Worm (Caenorhabditis elegans) whole organism, L2 larva: ENCODE results near the gene tald-1.

ENCODE experiments used
- C34F6.9 ChIP-seq: fragments of 150-350 bp; optimal IDR thresholded peaks from 2 replicates; lab custom pipeline; 2014; ENCODE audit warnings: missing biosample characterization, missing genetic modification characterization
- F13H6.1 ChIP-seq: sonication (generic microtip); optimal IDR thresholded peaks from 2 replicates; lab custom pipeline; 2016; ENCODE audit warnings: missing genetic modification characterization, missing compliant biosample characterization
- Y55F3AM.14 ChIP-seq: fragments of 200-800 bp; sonication (Bioruptor generic); optimal IDR thresholded peaks from 2 replicates; lab custom pipeline; 2018; ENCODE audit warnings: mild to moderate bottlenecking, missing genetic modification characterization, missing compliant biosample characterization
- ZK546.5 ChIP-seq: sonication (generic microtip); optimal IDR thresholded peaks from 2 replicates; lab custom pipeline; 2017; ENCODE audit warnings: missing biosample characterization, missing genetic modification characterization
- alr-1 ChIP-seq: fragments of 150-350 bp; optimal IDR thresholded peaks from 2 replicates; lab custom pipeline; 2014; ENCODE audit warnings: missing biosample characterization, missing genetic modification characterization
- aly-2 ChIP-seq: fragments of 150-350 bp; optimal IDR thresholded peaks from 2 replicates; lab custom pipeline; 2014; ENCODE audit warnings: missing biosample characterization, missing genetic modification characterization
- ama-1 ChIP-seq: fragments of 150-350 bp; optimal IDR thresholded peaks from 2 replicates; lab custom pipeline; 2018; ENCODE audit warnings: inconsistent platforms
- blmp-1 ChIP-seq: sonication (generic microtip); optimal IDR thresholded peaks from 2 replicates; lab custom pipeline; 2017; ENCODE audit warnings: missing genetic modification characterization, mild to moderate bottlenecking, missing compliant biosample characterization, antibody characterized with exemption, moderate library complexity; ENCODE audit not compliant: insufficient read depth
- ceh-16 ChIP-seq: fragments of 150-350 bp; optimal IDR thresholded peaks from 2 replicates; lab custom pipeline; 2014; ENCODE audit warnings: missing biosample characterization, missing genetic modification characterization
- crh-2 ChIP-seq: sonication (generic microtip); optimal IDR thresholded peaks from 2 replicates; lab custom pipeline; 2017; ENCODE audit warnings: missing biosample characterization, missing genetic modification characterization
- egl-27 ChIP-seq: sonication (generic microtip); optimal IDR thresholded peaks from 3 replicates; lab custom pipeline; 2017; ENCODE audit warnings: missing biosample characterization, missing genetic modification reagents, missing genetic modification characterization
- elt-1 ChIP-seq: fragments of 150-350 bp; optimal IDR thresholded peaks from 2 replicates; lab custom pipeline; 2014; ENCODE audit warnings: missing biosample characterization, missing genetic modification characterization
- fos-1 ChIP-seq: fragments of 150-350 bp; optimal IDR thresholded peaks from 2 replicates; lab custom pipeline; 2014; ENCODE audit warnings: missing biosample characterization, missing genetic modification characterization
- gmeb-1 ChIP-seq: fragments of 150-350 bp; optimal IDR thresholded peaks from 2 replicates; lab custom pipeline; 2014; ENCODE audit warnings: missing biosample characterization, missing genetic modification characterization
- lin-11 ChIP-seq: fragments of 150-350 bp; sonication (generic microtip); optimal IDR thresholded peaks from 2 replicates; lab custom pipeline; 2014; ENCODE audit warnings: missing biosample characterization, missing genetic modification characterization, inconsistent platforms, mixed read lengths
- lin-13 ChIP-seq: fragments of 150-350 bp; optimal IDR thresholded peaks from 2 replicates; lab custom pipeline; 2014; ENCODE audit warnings: missing biosample characterization, missing genetic modification reagents, missing genetic modification characterization
- lin-39 ChIP-seq: fragments of 150-350 bp; optimal IDR thresholded peaks from 2 replicates; lab custom pipeline; 2014; ENCODE audit warnings: missing biosample characterization, missing genetic modification reagents, missing genetic modification characterization
- lsy-2 ChIP-seq, 2 experiments: fragments of 150-350 bp in 1 of 2; sonication (generic microtip) in 1 of 2; optimal IDR thresholded peaks; 2 replicates each; lab custom pipeline; 2014 to 2017; ENCODE audit warnings: missing biosample characterization in 2 of 2, missing genetic modification characterization in 2 of 2
- mab-5 ChIP-seq: fragments of 150-350 bp; optimal IDR thresholded peaks from 2 replicates; lab custom pipeline; 2014; ENCODE audit warnings: missing biosample characterization, missing genetic modification characterization
- mdl-1 ChIP-seq, 2 experiments: fragments of 150-350 bp in 1 of 2; sonication (generic microtip) in 1 of 2; optimal IDR thresholded peaks; 2 replicates each; lab custom pipeline; 2017; ENCODE audit warnings: missing biosample characterization in 2 of 2, missing genetic modification characterization in 2 of 2
- nhr-11 ChIP-seq: fragments of 150-350 bp; optimal IDR thresholded peaks from 2 replicates; lab custom pipeline; 2014; ENCODE audit warnings: missing biosample characterization, missing genetic modification characterization
- nhr-12 ChIP-seq: fragments of 150-350 bp; optimal IDR thresholded peaks from 2 replicates; lab custom pipeline; 2014; ENCODE audit warnings: missing biosample characterization, missing genetic modification characterization
- nhr-21 ChIP-seq: fragments of 150-350 bp; optimal IDR thresholded peaks from 2 replicates; lab custom pipeline; 2014; ENCODE audit warnings: missing biosample characterization, missing genetic modification characterization
- nhr-23 ChIP-seq: fragments of 150-350 bp; optimal IDR thresholded peaks from 2 replicates; lab custom pipeline; 2014; ENCODE audit warnings: missing biosample characterization, missing genetic modification reagents, missing genetic modification characterization
- nhr-237 ChIP-seq: fragments of 150-350 bp; optimal IDR thresholded peaks from 2 replicates; lab custom pipeline; 2014; ENCODE audit warnings: missing biosample characterization, missing genetic modification characterization
- nhr-25 ChIP-seq: fragments of 150-350 bp; sonication (generic microtip); optimal IDR thresholded peaks from 3 replicates; lab custom pipeline; 2014; ENCODE audit warnings: missing biosample characterization, missing genetic modification characterization
- peb-1 ChIP-seq: fragments of 150-350 bp; optimal IDR thresholded peaks from 2 replicates; lab custom pipeline; 2014; ENCODE audit warnings: missing biosample characterization, missing genetic modification characterization
- sem-4 ChIP-seq: fragments of 150-350 bp; optimal IDR thresholded peaks from 2 replicates; lab custom pipeline; 2014; ENCODE audit warnings: missing biosample characterization, missing genetic modification reagents, missing genetic modification characterization
- sma-3 ChIP-seq: sonication (generic microtip); optimal IDR thresholded peaks from 2 replicates; lab custom pipeline; 2016; ENCODE audit warnings: missing genetic modification reagents, missing genetic modification characterization, missing compliant biosample characterization
- sma-9 ChIP-seq, 2 experiments: fragments of 150-350 bp in 1 of 2; sonication (generic microtip) in 1 of 2; optimal IDR thresholded peaks; 2 replicates each; lab custom pipeline; 2014 to 2016; ENCODE audit warnings: missing genetic modification characterization in 2 of 2, mild to moderate bottlenecking in 1 of 2, missing biosample characterization in 1 of 2, missing compliant biosample characterization in 1 of 2, missing genetic modification reagents in 1 of 2, moderate library complexity in 1 of 2
- snpc-4 ChIP-seq: fragments of 150-350 bp; optimal IDR thresholded peaks from 2 replicates; lab custom pipeline; 2014; ENCODE audit warnings: missing biosample characterization, missing genetic modification characterization
- unc-39 ChIP-seq: fragments of 150-350 bp; optimal IDR thresholded peaks from 2 replicates; lab custom pipeline; 2014; ENCODE audit warnings: missing biosample characterization, missing genetic modification characterization
- unc-55 ChIP-seq: fragments of 150-350 bp; sonication (generic microtip); optimal IDR thresholded peaks from 3 replicates; lab custom pipeline; 2014; ENCODE audit warnings: missing biosample characterization, missing genetic modification reagents, missing genetic modification characterization
- unc-62 ChIP-seq: fragments of 150-350 bp; optimal IDR thresholded peaks from 2 replicates; lab custom pipeline; 2014; ENCODE audit warnings: missing biosample characterization, missing genetic modification reagents, missing genetic modification characterization
- zag-1 ChIP-seq: fragments of 150-350 bp; optimal IDR thresholded peaks from 2 replicates; lab custom pipeline; 2014; ENCODE audit warnings: missing biosample characterization, missing genetic modification characterization

Gene tald-1

ce11 chrIV:4393488-4393887 is 7.0 kb downstream of the tald-1 start:
- no peak for TF ChIP-seq egl-27
- TF ChIP-seq nhr-11: no peak
- TF ChIP-seq sem-4: no peak
- no peak for TF ChIP-seq lin-39 (tag; lab: Kevin White, UChicago)
- no peak for TF ChIP-seq lin-13
- no peak for TF ChIP-seq lin-11 (tag; lab: Kevin White, UChicago)
- no peak for TF ChIP-seq mab-5 (tag; lab: Kevin White, UChicago)
- TF ChIP-seq elt-1 (tag; lab: Kevin White, UChicago): no peak
- TF ChIP-seq alr-1 (tag; lab: Kevin White, UChicago): no peak
- no peak for TF ChIP-seq gmeb-1 (tag; lab: Kevin White, UChicago)
- TF ChIP-seq, all 48 proteins: peak for 0

ce11 chrIV:4393942-4394460 is 7.5 kb downstream of the tald-1 start, which contains the start of gene ell-1:
Gene ell-1, plus strand, starts transcription at chrIV:4394410.
- TF ChIP-seq sma-9 (GFP tag; optimal IDR thresholded peaks at IDR 0.05; lab: Kevin White, UChicago) (no peak), sma-9 (tag; optimal IDR thresholded peaks at IDR 0.05; lab: Kevin White, UChicago) (no peak), peb-1 (no peak), ama-1 (lab: Kevin White, UChicago) (no peak), unc-55 (no peak), lsy-2 (tag; optimal IDR thresholded peaks at IDR 0.05; lab: Kevin White, UChicago) (no peak), snpc-4 (tag; lab: Kevin White, UChicago) (no peak), C34F6.9 (no peak), Y55F3AM.14 (no peak), lin-11 (tag; lab: Kevin White, UChicago) (no peak), mdl-1 (tag; optimal IDR thresholded peaks at IDR 0.05; lab: Kevin White, UChicago) (no peak), crh-2 (no peak), blmp-1 (tag; lab: Kevin White, UChicago) (no peak)

DNA sequence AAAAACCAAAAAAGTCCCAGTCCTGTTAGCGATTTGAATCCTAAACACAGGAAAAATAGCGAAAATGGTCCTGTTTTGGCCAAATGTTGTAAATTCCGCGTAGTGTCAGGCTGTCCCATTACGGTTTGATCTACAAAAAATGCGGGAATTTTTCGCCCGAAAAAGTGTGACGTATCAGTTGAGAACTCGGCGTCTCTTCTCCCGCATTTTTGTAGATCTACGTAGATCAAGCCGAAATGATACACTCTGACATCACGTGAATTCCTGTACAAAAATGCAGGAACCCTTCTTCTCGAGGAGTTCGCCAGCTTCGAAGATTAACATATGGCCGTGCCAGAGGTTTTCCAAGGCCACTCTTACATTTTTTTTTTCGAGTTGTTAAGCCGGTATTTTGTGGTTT is 9.1 kb downstream of the tald-1 start:
- TF ChIP-seq ZK546.5 (no peak), F13H6.1 (tag; lab: Kevin White, UChicago) (no peak), mab-5 (tag; lab: Kevin White, UChicago) (no peak), nhr-12 (no peak), nhr-23 (tag; lab: Kevin White, UChicago) (no peak), unc-62 (GFP tag; lab: Kevin White, UChicago) (no peak), peb-1 (no peak), lin-39 (tag; lab: Kevin White, UChicago) (no peak), unc-39 (no peak), egl-27 (no peak), sem-4 (no peak), elt-1 (tag; lab: Kevin White, UChicago) (no peak), lin-11 (tag; lab: Kevin White, UChicago) (no peak), nhr-237 (tag; lab: Kevin White, UChicago) (no peak), Y55F3AM.14 (no peak), aly-2 (tag; lab: Kevin White, UChicago) (no peak), alr-1 (tag; lab: Kevin White, UChicago) (no peak), ceh-16 (tag; lab: Kevin White, UChicago) (no peak), nhr-21 (no peak)
- TF ChIP-seq, all 48 proteins: peak for 0

- no peak for TF ChIP-seq zag-1 (tag; lab: Kevin White, UChicago)
- peak; percentile 34 for TF ChIP-seq fos-1 (tag; lab: Kevin White, UChicago)
- TF ChIP-seq nhr-21: peak; percentile 38
- peak; percentile 51 for TF ChIP-seq nhr-25 (tag; lab: Kevin White, UChicago)
- TF ChIP-seq lin-11 (tag; lab: Kevin White, UChicago): no peak
- peak; percentile 59 for TF ChIP-seq blmp-1 (tag; lab: Kevin White, UChicago)
- peak; percentile 9 for TF ChIP-seq sma-3 (GFP tag; lab: Kevin White, UChicago)
These were observed 9.8 kb downstream of the tald-1 start for ce11 chrIV:4396052-4396821.
